Worm (Caenorhabditis elegans): ENCODE results near the gene twk-45.

twk-45 gene

DNA sequence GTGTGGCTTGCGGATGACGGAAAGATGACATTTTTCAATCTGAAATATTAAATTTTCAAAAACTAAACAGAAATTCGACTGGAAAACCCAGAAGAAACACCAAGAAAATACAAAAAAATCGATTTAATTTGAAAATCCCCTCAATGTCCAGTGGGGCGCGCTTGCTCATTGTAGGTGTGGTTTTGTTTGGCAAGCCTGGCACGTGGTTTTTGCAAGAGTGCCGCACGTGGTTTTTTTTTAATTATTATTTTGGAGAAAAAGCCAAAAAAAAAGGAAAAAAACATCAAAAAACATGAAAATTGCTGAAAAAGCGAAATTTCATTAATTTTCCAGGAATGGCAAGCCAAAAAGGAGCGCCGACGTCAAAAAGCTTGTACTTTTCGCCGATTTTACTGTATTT, 33.1 kb downstream of the twk-45 start, which contains the start of gene swsn-3:
TSS of gene swsn-3 (minus strand) at position 45 of the 400 bp plus-strand sequence.
- TF ChIP-seq elt-2 (tag; optimal IDR thresholded peaks at IDR 0.05) (peak; percentile 56), daf-12 (tag; optimal IDR thresholded peaks at IDR 0.05) (no peak), snpc-4 (tag; optimal IDR thresholded peaks at IDR 0.05) (peak; percentile 79), sea-2 (GFP tag; optimal IDR thresholded peaks at IDR 0.05) (no peak), pha-4 (tag; optimal IDR thresholded peaks at IDR 0.05) (peak; percentile 94), unc-62 (GFP tag; optimal IDR thresholded peaks at IDR 0.05) (no peak), fos-1 (tag; optimal IDR thresholded peaks at IDR 0.05) (no peak), mml-1 (tag; optimal IDR thresholded peaks at IDR 0.05) (no peak), pqm-1 (tag; optimal IDR thresholded peaks at IDR 0.05) (peak; percentile 8), ztf-11 (tag; optimal IDR thresholded peaks at IDR 0.05) (no peak), hmg-11 (tag; optimal IDR thresholded peaks at IDR 0.05) (peak; percentile 94), ceh-28 (tag; optimal IDR thresholded peaks at IDR 0.05) (peak; percentile 88), egl-5 (tag; optimal IDR thresholded peaks at IDR 0.05) (peak; percentile 81), nfya-1 (tag; optimal IDR thresholded peaks at IDR 0.05; ENCODE audit: insufficient read depth) (peak; percentile 91), ZK546.5 (tag; optimal IDR thresholded peaks at IDR 0.05) (no peak), nhr-67 (tag; optimal IDR thresholded peaks at IDR 0.05) (peak; percentile 69), lin-15B (tag; optimal IDR thresholded peaks at IDR 0.05) (peak; percentile 96), nhr-12 (tag; optimal IDR thresholded peaks at IDR 0.05) (no peak), zag-1 (tag; optimal IDR thresholded peaks at IDR 0.05) (peak; percentile 4), jun-1 (tag; optimal IDR thresholded peaks at IDR 0.05) (peak; percentile 67), eor-1 (tag; optimal IDR thresholded peaks at IDR 0.05) (no peak), ama-1 (optimal IDR thresholded peaks at IDR 0.05) (no peak), skn-1 (tag; optimal IDR thresholded peaks at IDR 0.05) (peak; percentile 64), lin-39 (tag; optimal IDR thresholded peaks at IDR 0.05) (peak; percentile 68), nhr-11 (tag; optimal IDR thresholded peaks at IDR 0.05) (no peak), fkh-2 (tag; optimal IDR thresholded peaks at IDR 0.05) (no peak), fkh-10 (GFP tag; optimal IDR thresholded peaks at IDR 0.05) (peak; percentile 43), lsy-12 (tag; optimal IDR thresholded peaks at IDR 0.05) (peak; percentile 74), aly-2 (tag; optimal IDR thresholded peaks at IDR 0.05) (no peak), nhr-23 (tag; optimal IDR thresholded peaks at IDR 0.05) (peak; percentile 91), nhr-25 (tag; optimal IDR thresholded peaks at IDR 0.05) (peak; percentile 75), R02D3.7 (tag; optimal IDR thresholded peaks at IDR 0.05) (peak; percentile 79), nhr-43 (tag; optimal IDR thresholded peaks at IDR 0.05; ENCODE audit: poor library complexity, severe bottlenecking) (peak; percentile 82), tbx-2 (tag; optimal IDR thresholded peaks at IDR 0.05) (peak; percentile 60), elt-1 (tag; optimal IDR thresholded peaks at IDR 0.05) (peak; percentile 1), egl-27 (tag; optimal IDR thresholded peaks at IDR 0.05) (peak; percentile 11), nhr-237 (tag; optimal IDR thresholded peaks at IDR 0.05) (no peak), ceh-9 (tag; optimal IDR thresholded peaks at IDR 0.05) (no peak), ceh-16 (tag; optimal IDR thresholded peaks at IDR 0.05) (no peak), mdl-1 (tag; optimal IDR thresholded peaks at IDR 0.05) (peak; percentile 41), ceh-82 (tag; optimal IDR thresholded peaks at IDR 0.05) (peak; percentile 79), nhr-76 (tag; optimal IDR thresholded peaks at IDR 0.05) (peak; percentile 5)

DNA sequence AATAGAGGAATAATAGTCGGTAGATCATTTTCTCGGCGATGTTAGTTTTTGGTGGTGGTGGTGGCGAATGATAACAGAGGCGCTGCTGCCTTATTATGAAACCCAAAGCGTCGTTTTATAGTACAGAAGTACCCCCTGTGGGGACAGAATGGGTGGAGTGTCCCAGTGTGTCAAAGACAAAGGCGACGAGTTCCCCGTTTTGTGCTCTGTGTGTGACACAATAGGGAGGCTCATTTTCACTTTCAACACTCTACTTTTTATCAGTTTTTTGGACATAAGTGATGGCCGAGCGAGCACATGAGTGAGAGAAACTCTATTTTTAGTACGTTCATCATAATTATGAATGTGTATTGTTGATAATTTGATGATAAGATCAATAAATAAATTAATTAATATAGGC, 41.0 kb downstream of the twk-45 start, which contains the start of gene pho-9:
TSS of gene pho-9 (minus strand) at position 91 of the 400 bp plus-strand sequence.
- no peak for TF ChIP-seq nhr-76 (tag; optimal IDR thresholded peaks at IDR 0.05)
- TF ChIP-seq elt-2 (tag; optimal IDR thresholded peaks at IDR 0.05): peak; percentile 97
- TF ChIP-seq pqm-1 (tag; optimal IDR thresholded peaks at IDR 0.05): peak; percentile 91
- TF ChIP-seq pha-4 (tag; optimal IDR thresholded peaks at IDR 0.05): peak; percentile 31
- TF ChIP-seq jun-1 (tag; optimal IDR thresholded peaks at IDR 0.05): peak; percentile 64

DNA sequence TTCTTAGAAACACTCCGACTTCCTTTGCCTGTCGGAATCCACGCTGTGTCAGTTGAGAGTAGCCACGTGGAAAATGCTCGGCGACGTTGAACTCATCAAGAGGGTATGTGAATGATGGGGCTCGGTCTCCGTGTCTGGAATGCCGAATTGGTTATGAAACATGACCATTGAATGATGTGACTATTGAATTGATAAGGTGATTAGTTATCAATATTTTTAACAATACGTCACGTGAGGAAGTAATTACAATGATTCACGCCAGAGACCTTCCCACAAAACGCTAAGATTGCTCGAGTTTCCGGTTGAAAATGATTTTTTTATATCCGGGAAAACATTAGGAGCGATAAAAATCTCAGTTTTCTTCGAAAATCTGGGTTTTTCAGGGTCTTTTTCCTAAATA, 42.4 kb downstream of the twk-45 start:
- TF ChIP-seq pqm-1 (tag; optimal IDR thresholded peaks at IDR 0.05) (peak; percentile 53), fkh-10 (GFP tag; optimal IDR thresholded peaks at IDR 0.05) (no peak), elt-2 (tag; optimal IDR thresholded peaks at IDR 0.05) (peak; percentile 65)

Data from whole organism, L3 larva.